Worm (Caenorhabditis elegans) whole organism, L2 larva: ENCODE measurements around the gene msp-33.
"Not testable (repeated sequence)": the region's sequence is repeated elsewhere in the genome, so short reads cannot be mapped to it uniquely, and the experiment has no call there.

Experiments
- ama-1 ChIP-seq: fragments of 150-350 bp; optimal IDR thresholded peaks from 2 replicates; lab custom pipeline; 2018; ENCODE audit warnings: inconsistent platforms
- blmp-1 ChIP-seq: sonication (generic microtip); optimal IDR thresholded peaks from 2 replicates; lab custom pipeline; 2017; ENCODE audit warnings: missing genetic modification characterization, mild to moderate bottlenecking, missing compliant biosample characterization, antibody characterized with exemption, moderate library complexity; ENCODE audit not compliant: insufficient read depth
- ceh-82 ChIP-seq: fragments of 150-350 bp; optimal IDR thresholded peaks from 2 replicates; lab custom pipeline; 2014; ENCODE audit warnings: missing biosample characterization, missing genetic modification characterization
- elt-1 ChIP-seq: fragments of 150-350 bp; optimal IDR thresholded peaks from 2 replicates; lab custom pipeline; 2014; ENCODE audit warnings: missing biosample characterization, missing genetic modification characterization
- nhr-10 ChIP-seq: sonication (generic microtip); optimal IDR thresholded peaks from 2 replicates; lab custom pipeline; 2017; ENCODE audit warnings: missing biosample characterization, missing genetic modification characterization
- nhr-11 ChIP-seq: fragments of 150-350 bp; optimal IDR thresholded peaks from 2 replicates; lab custom pipeline; 2014; ENCODE audit warnings: missing biosample characterization, missing genetic modification characterization
- skn-1 ChIP-seq: sonication (generic microtip); optimal IDR thresholded peaks from 2 replicates; lab custom pipeline; 2017; ENCODE audit warnings: missing biosample characterization, missing genetic modification characterization
- unc-62 ChIP-seq: fragments of 150-350 bp; optimal IDR thresholded peaks from 2 replicates; lab custom pipeline; 2014; ENCODE audit warnings: missing biosample characterization, missing genetic modification reagents, missing genetic modification characterization

DNA sequence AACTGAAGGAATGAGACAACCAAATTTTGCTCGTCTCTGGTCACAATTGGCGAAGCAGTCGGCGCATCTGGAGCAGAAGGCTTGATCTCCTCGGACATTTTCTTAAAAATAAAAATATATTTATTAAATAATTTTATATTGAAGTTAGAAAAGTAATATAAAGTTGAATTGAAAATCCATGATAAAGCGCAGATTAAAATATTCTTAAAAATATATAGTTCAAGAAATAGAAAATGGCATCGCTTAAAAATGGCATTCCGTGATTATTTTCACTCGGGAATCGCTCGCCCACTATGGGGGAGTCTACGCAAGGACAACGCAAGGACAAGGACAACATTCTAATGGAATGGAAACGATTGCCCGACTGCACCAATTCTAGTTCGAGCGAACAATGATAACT, 11.2 kb upstream of the msp-33 start, which contains the start of gene sgt-1:
- not testable (repeated sequence) for TF ChIP-seq blmp-1 (tag; lab: Kevin White, UChicago); nhr-11 (tag; lab: Kevin White, UChicago); nhr-10; unc-62 (GFP tag; lab: Kevin White, UChicago); skn-1; ceh-82 (tag; lab: Kevin White, UChicago); ama-1 (lab: Kevin White, UChicago); elt-1 (tag; lab: Kevin White, UChicago)
